Worm (Caenorhabditis elegans): Measurements from ENCODE around the gene F59E11.7.

- TF ChIP-seq klf-2 (GFP tag; conservative IDR thresholded peaks at IDR 0.05) (no peak), ref-1 (GFP tag; conservative IDR thresholded peaks at IDR 0.05) (no peak), flt-1 (GFP tag; IDR thresholded peaks at IDR 0.05) (no peak), cog-1 (tag; optimal IDR thresholded peaks at IDR 0.05) (no peak), tab-1 (GFP tag; IDR thresholded peaks at IDR 0.05) (no peak)
Measured at ce11 chrV:9041030-9041429, 51.0 kb downstream of the F59E11.7 start, which contains the start of gene cyp-33B1.
